Fruit fly (Drosophila melanogaster): ENCODE results near the gene CG33253.
A peak's percentile ranks its signal among the peaks of the same experiment; 100 is the strongest.

Gene CG33253

dm6 chrX:19159942-19160341 is 23.3 kb upstream of the CG33253 start (continued):
- TF ChIP-seq cg (GFP tag; optimal IDR thresholded peaks at IDR 0.05) (peak; percentile 41), nerfin-1 (tag; optimal IDR thresholded peaks at IDR 0.05) (no peak), emc (GFP tag; optimal IDR thresholded peaks at IDR 0.05) (no peak), her (GFP tag; optimal IDR thresholded peaks at IDR 0.05) (no peak), cato (GFP tag; optimal IDR thresholded peaks at IDR 0.05; ENCODE audit: borderline replicate concordance) (no peak), CG15269 (tag; optimal IDR thresholded peaks at IDR 0.05) (no peak), CG14965 (GFP tag; optimal IDR thresholded peaks at IDR 0.05; ENCODE audit: borderline replicate concordance) (no peak), pum (GFP tag; optimal IDR thresholded peaks at IDR 0.05) (no peak), CG10565 (GFP tag; optimal IDR thresholded peaks at IDR 0.05) (no peak), CG18599 (GFP tag; optimal IDR thresholded peaks at IDR 0.05) (no peak), bsh (GFP tag; optimal IDR thresholded peaks at IDR 0.05) (peak; percentile 55 to 65), Dref (GFP tag; IDR thresholded peaks at IDR 0.05) (no peak), CG4282 (GFP tag; optimal IDR thresholded peaks at IDR 0.05) (no peak), CG14441 (GFP tag; IDR thresholded peaks at IDR 0.05) (no peak), nmo (GFP tag; optimal IDR thresholded peaks at IDR 0.05) (peak; percentile 39), Ssrp (tag; optimal IDR thresholded peaks at IDR 0.05) (peak; percentile 45), Deaf1 (tag; optimal IDR thresholded peaks at IDR 0.05) (no peak), CG12744 (GFP tag; optimal IDR thresholded peaks at IDR 0.05) (no peak), Elba2 (GFP tag; optimal IDR thresholded peaks at IDR 0.05) (no peak), CG30431 (GFP tag; optimal IDR thresholded peaks at IDR 0.05) (no peak), CG7357 (GFP tag; IDR thresholded peaks at IDR 0.05) (no peak), vvl (GFP tag; IDR thresholded peaks at IDR 0.05) (no peak), CG7928 (GFP tag; optimal IDR thresholded peaks at IDR 0.05) (no peak), Rx (GFP tag; IDR thresholded peaks at IDR 0.05) (no peak), Atf-2 (GFP tag; optimal IDR thresholded peaks at IDR 0.05) (no peak), stwl (tag; optimal IDR thresholded peaks at IDR 0.05) (no peak), dmrt11E (tag; optimal IDR thresholded peaks at IDR 0.05) (peak; percentile 62), Optix (GFP tag; IDR thresholded peaks at IDR 0.05) (no peak), E2f1 (GFP tag; IDR thresholded peaks at IDR 0.05) (no peak), Camta (GFP tag; optimal IDR thresholded peaks at IDR 0.05) (no peak), run (tag; optimal IDR thresholded peaks at IDR 0.05) (no peak), Atf3 (GFP tag; optimal IDR thresholded peaks at IDR 0.05) (no peak), pros (GFP tag; optimal IDR thresholded peaks at IDR 0.05) (no peak), bcd (GFP tag; optimal IDR thresholded peaks at IDR 0.05) (no peak), CG9797 (GFP tag; optimal IDR thresholded peaks at IDR 0.05) (no peak), CG1602 (GFP tag; optimal IDR thresholded peaks at IDR 0.05) (no peak), ind (GFP tag; optimal IDR thresholded peaks at IDR 0.05) (no peak), Lpt (GFP tag; optimal IDR thresholded peaks at IDR 0.05) (no peak), CG16863 (GFP tag; optimal IDR thresholded peaks at IDR 0.05) (no peak), Med (GFP tag) (no peak), Xrp1 (GFP tag; IDR thresholded peaks at IDR 0.05) (peak; percentile 50; the same call in 1 of the 2 replicates), CG13424 (tag; optimal IDR thresholded peaks at IDR 0.05) (peak; percentile 10), CG7745 (tag; optimal IDR thresholded peaks at IDR 0.05) (no peak), unpg (GFP tag; optimal IDR thresholded peaks at IDR 0.05) (peak; percentile 52), CG7786 (GFP tag; optimal IDR thresholded peaks at IDR 0.05) (no peak), HLH4C (GFP tag; IDR thresholded peaks at IDR 0.05; ENCODE audit: partially characterized antibody) (no peak), gsb-n (tag; optimal IDR thresholded peaks at IDR 0.05) (peak; percentile 20), Scr (GFP tag; IDR thresholded peaks at IDR 0.05; ENCODE audit: partially characterized antibody) (no peak), CG10959 (GFP tag; IDR thresholded peaks at IDR 0.05) (no peak), sr (GFP tag; IDR thresholded peaks at IDR 0.05) (no peak), usp (GFP tag; optimal IDR thresholded peaks at IDR 0.05) (no peak), CG17568 (GFP tag; optimal IDR thresholded peaks at IDR 0.05) (no peak)

Measured in whole organism, embryonic.